Fruit fly (Drosophila melanogaster) whole organism, embryonic: Measurements from ENCODE around the gene Inx3.

Source experiments
- Bgb ChIP-seq: fragments of 200-800 bp; sonication (Bioruptor generic); IDR thresholded peaks from 2 replicates; pipeline ENCODE4 v1.3.6; 2022; ENCODE audit warnings: missing biosample characterization, missing genetic modification characterization; ENCODE audit not compliant: partially characterized antibody
- CG10209 ChIP-seq: fragments of 200-800 bp; sonication (Bioruptor generic); optimal IDR thresholded peaks from 3 replicates; lab custom pipeline; 2017; ENCODE audit warnings: missing biosample characterization, mild to moderate bottlenecking, missing genetic modification characterization, missing genetic modification reagents
- CG10274 ChIP-seq: fragments of 200-800 bp; sonication (Bioruptor generic); optimal IDR thresholded peaks from 3 replicates; lab custom pipeline; 2017; ENCODE audit warnings: missing biosample characterization, mild to moderate bottlenecking, missing genetic modification characterization
- CG11695 ChIP-seq: fragments of 200-800 bp; sonication (Bioruptor generic); IDR thresholded peaks from 3 replicates; pipeline ENCODE4 v1.3.6; 2022; ENCODE audit warnings: missing biosample characterization, missing genetic modification characterization
- CG12744 ChIP-seq: fragments of 200-800 bp; sonication (Bioruptor generic); optimal IDR thresholded peaks from 2 replicates; lab custom pipeline; 2016; ENCODE audit warnings: missing biosample characterization, missing genetic modification characterization
- CG12942 ChIP-seq: fragments of 200-800 bp; sonication (Bioruptor generic); optimal IDR thresholded peaks from 3 replicates; lab custom pipeline; 2016; ENCODE audit warnings: missing biosample characterization, missing genetic modification characterization
- CG13123 ChIP-seq: fragments of 200-800 bp; sonication (Bioruptor generic); optimal IDR thresholded peaks from 2 replicates; lab custom pipeline; 2016; ENCODE audit warnings: missing biosample characterization, missing genetic modification characterization
- CG15479 ChIP-seq: fragments of 200-800 bp; sonication (Bioruptor generic); optimal IDR thresholded peaks from 3 replicates; lab custom pipeline; 2019; ENCODE audit warnings: missing biosample characterization, mild to moderate bottlenecking, missing genetic modification characterization, moderate library complexity
- CG17568 ChIP-seq: fragments of 200-800 bp; sonication (Bioruptor generic); optimal IDR thresholded peaks from 2 replicates; lab custom pipeline; 2018; ENCODE audit warnings: missing biosample characterization, mild to moderate bottlenecking, missing genetic modification characterization, moderate library complexity
- CG17912 ChIP-seq: fragments of 200-800 bp; sonication (Bioruptor generic); optimal IDR thresholded peaks from 2 replicates; lab custom pipeline; 2018; ENCODE audit warnings: missing biosample characterization, mild to moderate bottlenecking, missing genetic modification characterization
- CG18599 ChIP-seq: fragments of 200-800 bp; sonication (Bioruptor generic); optimal IDR thresholded peaks from 3 replicates; lab custom pipeline; 2017; ENCODE audit warnings: missing biosample characterization, missing genetic modification characterization, mild to moderate bottlenecking, moderate library complexity, missing genetic modification reagents
- CG2199 ChIP-seq: fragments of 200-800 bp; sonication (Bioruptor generic); IDR thresholded peaks from 3 replicates; pipeline ENCODE4 v1.3.6; 2022; ENCODE audit warnings: missing biosample characterization, missing genetic modification characterization
- CG2712 ChIP-seq: fragments of 200-800 bp; optimal IDR thresholded peaks from 3 replicates; lab custom pipeline; 2019; ENCODE audit warnings: missing biosample characterization, mild to moderate bottlenecking, missing genetic modification characterization, moderate library complexity
- CG30403 ChIP-seq: fragments of 200-800 bp; sonication (Bioruptor generic); optimal IDR thresholded peaks from 3 replicates; lab custom pipeline; 2016; ENCODE audit warnings: missing biosample characterization, missing genetic modification characterization
- CG31365 ChIP-seq: fragments of 200-800 bp; sonication (Bioruptor generic); optimal IDR thresholded peaks from 2 replicates; lab custom pipeline; 2018; ENCODE audit warnings: missing biosample characterization, mild to moderate bottlenecking, missing genetic modification characterization
- CG31388 ChIP-seq: fragments of 200-800 bp; sonication (Bioruptor generic); optimal IDR thresholded peaks from 2 replicates; lab custom pipeline; 2016; ENCODE audit warnings: missing biosample characterization, missing genetic modification characterization
- CG33557 ChIP-seq: fragments of 200-800 bp; sonication (Bioruptor generic); optimal IDR thresholded peaks from 2 replicates; lab custom pipeline; 2019; ENCODE audit warnings: missing biosample characterization, mild to moderate bottlenecking, missing genetic modification characterization, moderate library complexity
- CG3407 ChIP-seq: fragments of 200-800 bp; sonication (Bioruptor generic); optimal IDR thresholded peaks from 2 replicates; lab custom pipeline; 2018; ENCODE audit warnings: missing biosample characterization, mild to moderate bottlenecking, missing genetic modification characterization
- CG34422 ChIP-seq: fragments of 200-800 bp; sonication (Bioruptor generic); IDR thresholded peaks from 3 replicates; pipeline ENCODE4 v1.3.6; 2022; ENCODE audit warnings: missing biosample characterization, missing genetic modification characterization
- CG43689 ChIP-seq: fragments of 200-800 bp; sonication (Bioruptor generic); IDR thresholded peaks from 2 replicates; pipeline ENCODE4 v1.3.6; 2022; ENCODE audit warnings: missing biosample characterization, missing genetic modification characterization
- CG4424 ChIP-seq: fragments of 200-800 bp; sonication (Bioruptor generic); optimal IDR thresholded peaks from 3 replicates; lab custom pipeline; 2016; ENCODE audit warnings: missing biosample characterization, missing genetic modification characterization
- CG5953 ChIP-seq: fragments of 200-800 bp; sonication (Bioruptor generic); IDR thresholded peaks from 2 replicates; pipeline ENCODE4 v1.3.6; 2022; ENCODE audit warnings: missing biosample characterization, missing genetic modification characterization
- CG7786 ChIP-seq: fragments of 200-800 bp; sonication (Bioruptor generic); optimal IDR thresholded peaks from 2 replicates; lab custom pipeline; 2016; ENCODE audit warnings: missing biosample characterization, missing genetic modification characterization
- CG8290 ChIP-seq, 3 experiments: fragments of 200-800 bp; sonication (Bioruptor generic); optimal IDR thresholded peaks; 2 replicates each; lab custom pipeline; 2016 to 2019; ENCODE audit warnings: missing biosample characterization in 3 of 3, missing genetic modification characterization in 3 of 3, mild to moderate bottlenecking in 2 of 3, moderate library complexity in 1 of 3
- CG8924 ChIP-seq: fragments of 200-800 bp; optimal IDR thresholded peaks from 3 replicates; lab custom pipeline; 2019; ENCODE audit warnings: missing biosample characterization, mild to moderate bottlenecking, missing genetic modification characterization, moderate library complexity
- CG9876 ChIP-seq: fragments of 200-800 bp; sonication (Bioruptor generic); optimal IDR thresholded peaks from 2 replicates; lab custom pipeline; 2016; ENCODE audit warnings: missing biosample characterization, missing genetic modification characterization
- CTCF ChIP-seq: fragments of 200-800 bp; sonication (Bioruptor generic); optimal IDR thresholded peaks from 2 replicates; lab custom pipeline; 2017; ENCODE audit warnings: missing biosample characterization, mild to moderate bottlenecking, missing genetic modification characterization, moderate library complexity
- Dbx ChIP-seq: fragments of 200-800 bp; sonication (Bioruptor generic); IDR thresholded peaks from 3 replicates; pipeline ENCODE4 v1.3.6; 2022; ENCODE audit warnings: missing biosample characterization, missing genetic modification characterization
- Dfd ChIP-seq, 2 experiments: fragments of >200 bp; optimal IDR thresholded peaks; 2 replicates each; lab custom pipeline; 2017; ENCODE audit warnings: missing biosample characterization in 2 of 2, missing genetic modification characterization in 2 of 2
- E2f1 ChIP-seq: fragments of 200-800 bp; sonication (Bioruptor generic); IDR thresholded peaks from 2 replicates; pipeline ENCODE4 v1.3.6; 2022; ENCODE audit warnings: missing biosample characterization, missing genetic modification characterization
- Ets65A ChIP-seq: fragments of 200-800 bp; sonication (Bioruptor generic); peaks from one replicate; lab custom pipeline; 2016; ENCODE audit warnings: missing biosample characterization, missing genetic modification characterization
- Mrtf ChIP-seq: fragments of 200-800 bp; sonication (Bioruptor generic); IDR thresholded peaks from 3 replicates; pipeline ENCODE4 v1.3.6; 2022; ENCODE audit warnings: missing biosample characterization, missing genetic modification characterization
- Sox102F ChIP-seq: fragments of 200-800 bp; sonication (Bioruptor generic); optimal IDR thresholded peaks from 2 replicates; lab custom pipeline; 2018; ENCODE audit warnings: missing biosample characterization, mild to moderate bottlenecking, missing genetic modification characterization, moderate library complexity
- Sry-β ChIP-seq: fragments of 200-800 bp; sonication (Bioruptor generic); optimal IDR thresholded peaks from 2 replicates; lab custom pipeline; 2018; ENCODE audit warnings: missing biosample characterization, mild to moderate bottlenecking, missing genetic modification characterization, moderate library complexity
- Xbp1 ChIP-seq: fragments of 200-800 bp; sonication (Bioruptor generic); optimal IDR thresholded peaks from 3 replicates; lab custom pipeline; 2016; ENCODE audit warnings: missing biosample characterization, mild to moderate bottlenecking, missing genetic modification characterization
- abd-A ChIP-seq: fragments of 200-800 bp; sonication (Bioruptor generic); optimal IDR thresholded peaks from 3 replicates; lab custom pipeline; 2019; ENCODE audit warnings: missing biosample characterization, mild to moderate bottlenecking, missing genetic modification characterization, moderate library complexity
- bab2 ChIP-seq: fragments of 200-800 bp; sonication (Bioruptor generic); optimal IDR thresholded peaks from 2 replicates; lab custom pipeline; 2016; ENCODE audit warnings: missing biosample characterization, missing genetic modification characterization
- cg ChIP-seq: fragments of 200-800 bp; sonication (Bioruptor generic); optimal IDR thresholded peaks from 3 replicates; lab custom pipeline; 2019; ENCODE audit warnings: missing biosample characterization, mild to moderate bottlenecking, missing genetic modification characterization, moderate library complexity
- dati ChIP-seq: fragments of 200-800 bp; sonication (Bioruptor generic); IDR thresholded peaks from 2 replicates; pipeline ENCODE4 v1.3.6; 2022; ENCODE audit warnings: missing biosample characterization, missing genetic modification characterization
- esg ChIP-seq: fragments of 200-800 bp; sonication (Bioruptor generic); conservative IDR thresholded peaks from 2 replicates; pipeline ENCODE4 v1.3.6; 2022; ENCODE audit warnings: missing biosample characterization, missing genetic modification characterization
- gfzf ChIP-seq: fragments of 200-800 bp; sonication (Bioruptor generic); optimal IDR thresholded peaks from 2 replicates; lab custom pipeline; 2016; ENCODE audit warnings: missing biosample characterization, mild to moderate bottlenecking, missing genetic modification characterization, moderate library complexity
- h ChIP-seq: fragments of >200 bp; optimal IDR thresholded peaks from 2 replicates; lab custom pipeline; 2017
- odd ChIP-seq: fragments of 200-800 bp; sonication (Bioruptor generic); optimal IDR thresholded peaks from 2 replicates; lab custom pipeline; 2017; ENCODE audit warnings: missing biosample characterization, mild to moderate bottlenecking, missing genetic modification characterization
- p53 ChIP-seq: fragments of 200-800 bp; sonication (Bioruptor generic); optimal IDR thresholded peaks from 2 replicates; lab custom pipeline; 2016; ENCODE audit warnings: missing biosample characterization, missing genetic modification characterization
- pfk ChIP-seq: fragments of 200-800 bp; sonication (Bioruptor generic); optimal IDR thresholded peaks from 2 replicates; lab custom pipeline; 2018; ENCODE audit warnings: missing biosample characterization, mild to moderate bottlenecking, missing genetic modification characterization, moderate library complexity
- ranshi ChIP-seq: fragments of 200-800 bp; sonication (Bioruptor generic); IDR thresholded peaks from 2 replicates; pipeline ENCODE4 v1.3.6; 2022; ENCODE audit warnings: missing biosample characterization, missing genetic modification characterization
- sim ChIP-seq: fragments of 200-800 bp; sonication (Bioruptor generic); IDR thresholded peaks from 2 replicates; pipeline ENCODE4 v1.3.6; 2022; ENCODE audit warnings: missing biosample characterization, missing genetic modification characterization
- slp2 ChIP-seq: fragments of 200-800 bp; sonication (Bioruptor generic); optimal IDR thresholded peaks from 2 replicates; lab custom pipeline; 2016; ENCODE audit warnings: missing biosample characterization, missing genetic modification characterization
- vvl ChIP-seq: fragments of 200-800 bp; sonication (Bioruptor generic); IDR thresholded peaks from 2 replicates; pipeline ENCODE4 v1.3.6; 2022; ENCODE audit warnings: missing biosample characterization, missing genetic modification characterization

Inx3 gene

dm6 chr3R:28888561-28889426, 29.5 kb upstream of the Inx3 start (continued):
- peak; percentile 79 for TF ChIP-seq CG4424
- TF ChIP-seq CG8290 (GFP tag; optimal IDR thresholded peaks at IDR 0.05; lab: Kevin White, UChicago) = peak; percentile 50
- peak in 1 of 2 experiments; percentile 68 for TF ChIP-seq CG8290 (tag; optimal IDR thresholded peaks at IDR 0.05; lab: Kevin White, UChicago)
- peak; percentile 78 for TF ChIP-seq bab2 (GFP tag; lab: Kevin White, UChicago)
- TF ChIP-seq ranshi (GFP tag; lab: Robert Waterston, UW) = peak; percentile 65
- peak; percentile 85 for TF ChIP-seq Xbp1 (GFP tag; lab: Kevin White, UChicago)
- TF ChIP-seq Mrtf (GFP tag; lab: Robert Waterston, UW) = peak; percentile 50; the same call in 1 of the 3 replicates
- TF ChIP-seq CG12942 (GFP tag; lab: Kevin White, UChicago) = peak; percentile 77
- TF ChIP-seq CG15479 = peak; percentile 75
- TF ChIP-seq CG8924 (tag; lab: Kevin White, UChicago) = peak; percentile 78
- TF ChIP-seq esg (GFP tag; lab: Robert Waterston, UW) = no peak
- no peak for TF ChIP-seq Dfd (GFP tag; optimal IDR thresholded peaks at IDR 0.05; lab: Kevin White, UChicago)
- peak; percentile 44 for TF ChIP-seq CG31365 (tag; lab: Kevin White, UChicago)
- TF ChIP-seq dati = no peak
- peak; percentile 51; the same call in 1 of the 3 replicates for TF ChIP-seq CG2199 (GFP tag; lab: Robert Waterston, UW)
- peak; percentile 81 for TF ChIP-seq slp2
- 0 out of 2 replicates have a peak, but pooled peaks have one; percentile 6 for TF ChIP-seq CG43689
- TF ChIP-seq Dbx (GFP tag; lab: Robert Waterston, UW) = peak; percentile 71; the same call in 2 of the 3 replicates
- peak; percentile 6 for TF ChIP-seq CG17568 (GFP tag; lab: Kevin White, UChicago)
- TF ChIP-seq Sry-β (GFP tag; lab: Kevin White, UChicago) = peak; percentile 80
- no peak for TF ChIP-seq h (lab: Kevin White, UChicago)
- TF ChIP-seq cg (GFP tag; lab: Kevin White, UChicago) = peak; percentile 33
- TF ChIP-seq CG30403 (GFP tag; lab: Kevin White, UChicago) = peak; percentile 89
- TF ChIP-seq CG2712 (tag; lab: Kevin White, UChicago) = peak; percentile 72
- TF ChIP-seq E2f1 = peak; percentile 63
- no peak for TF ChIP-seq CG17912 (GFP tag; lab: Kevin White, UChicago)
- TF ChIP-seq CG12744 (GFP tag; lab: Kevin White, UChicago) = peak; percentile 16
- TF ChIP-seq Ets65A = peak; percentile 97
- peak; percentile 58 for TF ChIP-seq odd (GFP tag; lab: Kevin White, UChicago)
- peak; percentile 74 for TF ChIP-seq Sox102F (GFP tag; lab: Kevin White, UChicago)
- TF ChIP-seq abd-A (tag; lab: Kevin White, UChicago) = peak; percentile 89
- TF ChIP-seq CG11695 (GFP tag; lab: Robert Waterston, UW) = peak; percentile 78; the same call in 2 of the 3 replicates
- peak; percentile 46; the same call in 1 of the 3 replicates for TF ChIP-seq CG34422
- TF ChIP-seq CG31388 (GFP tag; lab: Kevin White, UChicago) = peak; percentile 66
- TF ChIP-seq CG5953 = no peak
- peak; percentile 50 for TF ChIP-seq CTCF (GFP tag; lab: Kevin White, UChicago)
- peak; percentile 31 for TF ChIP-seq CG33557
- TF ChIP-seq CG7786 (GFP tag; lab: Kevin White, UChicago) = peak; percentile 92
- peak; percentile 61 for TF ChIP-seq p53 (GFP tag; lab: Kevin White, UChicago)
- no peak for TF ChIP-seq Bgb (GFP tag; lab: Robert Waterston, UW)
- peak; percentile 34 for TF ChIP-seq pfk (GFP tag; lab: Kevin White, UChicago)
- TF ChIP-seq sim (GFP tag; lab: Robert Waterston, UW) = no peak
- TF ChIP-seq gfzf (GFP tag; lab: Kevin White, UChicago) = peak; percentile 44
- peak; percentile 79 for TF ChIP-seq CG10209 (GFP tag; lab: Kevin White, UChicago)
- peak; percentile 53 for TF ChIP-seq CG13123 (GFP tag; lab: Kevin White, UChicago)
- peak; percentile 71 for TF ChIP-seq CG10274 (GFP tag; lab: Kevin White, UChicago)
- peak; percentile 86 for TF ChIP-seq CG9876 (GFP tag; lab: Kevin White, UChicago)
- peak; percentile 34 for TF ChIP-seq CG3407 (GFP tag; lab: Kevin White, UChicago)
- TF ChIP-seq vvl (GFP tag; lab: Robert Waterston, UW) = peak; percentile 74
- peak; percentile 91 for TF ChIP-seq CG18599 (GFP tag; lab: Kevin White, UChicago)
